Fruit fly (Drosophila melanogaster) whole organism, embryonic: Measurements from ENCODE around the gene MAPk-Ak2.

Source experiments
- Blimp-1 ChIP-seq: fragments of 200-800 bp; sonication (Bioruptor generic); optimal IDR thresholded peaks from 3 replicates; lab custom pipeline; 2018; ENCODE audit warnings: missing biosample characterization, missing genetic modification characterization, mild to moderate bottlenecking, moderate library complexity, missing genetic modification reagents
- CG10431 ChIP-seq: fragments of 200-800 bp; sonication (Bioruptor generic); optimal IDR thresholded peaks from 3 replicates; lab custom pipeline; 2018; ENCODE audit warnings: missing biosample characterization, mild to moderate bottlenecking, missing genetic modification characterization
- CG10462 ChIP-seq: fragments of 200-800 bp; sonication (Bioruptor generic); optimal IDR thresholded peaks from 2 replicates; lab custom pipeline; 2016; ENCODE audit warnings: missing biosample characterization, missing genetic modification characterization
- CG10654 ChIP-seq: fragments of 200-800 bp; sonication (Bioruptor generic); optimal IDR thresholded peaks from 2 replicates; lab custom pipeline; 2016; ENCODE audit warnings: missing biosample characterization, missing genetic modification characterization
- CG12391 ChIP-seq: fragments of 200-800 bp; sonication (Bioruptor generic); optimal IDR thresholded peaks from 3 replicates; lab custom pipeline; 2018; ENCODE audit warnings: missing biosample characterization, mild to moderate bottlenecking, missing genetic modification characterization, moderate library complexity
- CG14050 ChIP-seq: fragments of 200-800 bp; sonication (Bioruptor generic); IDR thresholded peaks from 3 replicates; pipeline ENCODE4 v1.3.6; 2022; ENCODE audit warnings: missing biosample characterization, missing genetic modification characterization
- CG15269 ChIP-seq: fragments of 200-800 bp; sonication (Bioruptor generic); optimal IDR thresholded peaks from 2 replicates; lab custom pipeline; 2018; ENCODE audit warnings: missing biosample characterization, mild to moderate bottlenecking, missing genetic modification characterization, moderate library complexity
- CG17829 ChIP-seq: fragments of 200-800 bp; optimal IDR thresholded peaks from 2 replicates; lab custom pipeline; 2019; ENCODE audit warnings: missing biosample characterization, mild to moderate bottlenecking, missing genetic modification characterization, moderate library complexity
- CG1792 ChIP-seq: fragments of 200-800 bp; sonication (Bioruptor generic); optimal IDR thresholded peaks from 2 replicates; lab custom pipeline; 2016; ENCODE audit warnings: missing biosample characterization, missing genetic modification characterization
- CG2199 ChIP-seq: fragments of 200-800 bp; sonication (Bioruptor generic); IDR thresholded peaks from 3 replicates; pipeline ENCODE4 v1.3.6; 2022; ENCODE audit warnings: missing biosample characterization, missing genetic modification characterization
- CG31441 ChIP-seq: fragments of 200-800 bp; sonication (Bioruptor generic); IDR thresholded peaks from 2 replicates; pipeline ENCODE4 v1.3.6; 2022; ENCODE audit warnings: missing biosample characterization, missing genetic modification characterization
- CG32772 ChIP-seq: fragments of 200-800 bp; sonication (Bioruptor generic); IDR thresholded peaks from 2 replicates; pipeline ENCODE4 v1.3.6; 2022; ENCODE audit warnings: missing biosample characterization, missing genetic modification characterization
- CG3847 ChIP-seq: fragments of 200-800 bp; sonication (Bioruptor generic); IDR thresholded peaks from 2 replicates; pipeline ENCODE4 v1.3.6; 2022; ENCODE audit warnings: missing biosample characterization, missing genetic modification characterization
- CG4424 ChIP-seq: fragments of 200-800 bp; sonication (Bioruptor generic); optimal IDR thresholded peaks from 3 replicates; lab custom pipeline; 2016; ENCODE audit warnings: missing biosample characterization, missing genetic modification characterization
- CG4707 ChIP-seq: fragments of 200-800 bp; sonication (Bioruptor generic); optimal IDR thresholded peaks from 2 replicates; lab custom pipeline; 2018; ENCODE audit warnings: missing biosample characterization, mild to moderate bottlenecking, missing genetic modification characterization, moderate library complexity
- CG5180 ChIP-seq: fragments of 200-800 bp; sonication (Bioruptor generic); optimal IDR thresholded peaks from 3 replicates; lab custom pipeline; 2017; ENCODE audit warnings: missing biosample characterization, missing genetic modification characterization, mild to moderate bottlenecking, moderate library complexity, missing genetic modification reagents
- CG5953 ChIP-seq: fragments of 200-800 bp; sonication (Bioruptor generic); IDR thresholded peaks from 2 replicates; pipeline ENCODE4 v1.3.6; 2022; ENCODE audit warnings: missing biosample characterization, missing genetic modification characterization
- CG6175 ChIP-seq: fragments of 200-800 bp; sonication (Bioruptor generic); IDR thresholded peaks from 3 replicates; pipeline ENCODE4 v1.3.6; 2022; ENCODE audit warnings: missing biosample characterization, missing genetic modification characterization
- CG6791 ChIP-seq: fragments of 200-800 bp; sonication (Bioruptor generic); IDR thresholded peaks from 3 replicates; pipeline ENCODE4 v1.3.6; 2022; ENCODE audit warnings: missing biosample characterization, missing genetic modification characterization; ENCODE audit not compliant: partially characterized antibody
- CTCF ChIP-seq: fragments of 200-800 bp; sonication (Bioruptor generic); optimal IDR thresholded peaks from 2 replicates; lab custom pipeline; 2017; ENCODE audit warnings: missing biosample characterization, mild to moderate bottlenecking, missing genetic modification characterization, moderate library complexity
- Dad ChIP-seq: fragments of 200-800 bp; sonication (Bioruptor generic); optimal IDR thresholded peaks from 3 replicates; lab custom pipeline; 2016; ENCODE audit warnings: missing biosample characterization, missing genetic modification characterization
- Dref ChIP-seq: fragments of 200-800 bp; sonication (Bioruptor generic); IDR thresholded peaks from 2 replicates; pipeline ENCODE4 v1.3.6; 2022; ENCODE audit warnings: missing biosample characterization, missing genetic modification characterization
- Elba2 ChIP-seq: fragments of 200-800 bp; sonication (Bioruptor generic); optimal IDR thresholded peaks from 3 replicates; lab custom pipeline; 2016; ENCODE audit warnings: missing biosample characterization, missing genetic modification characterization
- Hr78 ChIP-seq, 2 experiments: fragments of 200-800 bp in 1 of 2; fragments of >200 bp in 1 of 2; sonication (Bioruptor generic) in 1 of 2; optimal IDR thresholded peaks; 2 replicates each; lab custom pipeline; 2017 to 2019; ENCODE audit warnings: missing biosample characterization in 2 of 2, missing genetic modification characterization in 2 of 2, mild to moderate bottlenecking in 1 of 2, moderate library complexity in 1 of 2
- Jarid2 ChIP-seq: fragments of 200-800 bp; sonication (Bioruptor generic); optimal IDR thresholded peaks from 3 replicates; lab custom pipeline; 2017; ENCODE audit warnings: mild to moderate bottlenecking, missing biosample characterization, missing genetic modification reagents, missing genetic modification characterization
- NFAT ChIP-seq: fragments of 200-800 bp; sonication (Bioruptor generic); IDR thresholded peaks from 2 replicates; pipeline ENCODE4 v1.3.6; 2022; ENCODE audit warnings: missing biosample characterization, missing genetic modification characterization
- NK7.1 ChIP-seq: fragments of 200-800 bp; sonication (Bioruptor generic); optimal IDR thresholded peaks from 3 replicates; lab custom pipeline; 2016; ENCODE audit warnings: missing biosample characterization, missing genetic modification characterization
- Optix ChIP-seq: fragments of 200-800 bp; sonication (Bioruptor generic); IDR thresholded peaks from 3 replicates; pipeline ENCODE4 v1.3.6; 2022; ENCODE audit warnings: missing biosample characterization, missing genetic modification characterization
- Pdp1 ChIP-seq, 2 experiments: fragments of 200-800 bp; sonication (Bioruptor generic); optimal IDR thresholded peaks; 3 replicates each; lab custom pipeline; 2016; ENCODE audit warnings: missing biosample characterization in 2 of 2, missing genetic modification characterization in 2 of 2, mild to moderate bottlenecking in 1 of 2, moderate library complexity in 1 of 2
- Scr ChIP-seq: fragments of 200-800 bp; sonication (Bioruptor generic); IDR thresholded peaks from 2 replicates; pipeline ENCODE4 v1.3.6; 2022; ENCODE audit warnings: missing biosample characterization, missing genetic modification characterization; ENCODE audit not compliant: partially characterized antibody
- Spps ChIP-seq: fragments of 200-800 bp; sonication (Bioruptor generic); optimal IDR thresholded peaks from 2 replicates; lab custom pipeline; 2018; ENCODE audit warnings: missing biosample characterization, mild to moderate bottlenecking, missing genetic modification characterization
- TFAM ChIP-seq: fragments of 200-800 bp; sonication (Bioruptor generic); optimal IDR thresholded peaks from 2 replicates; lab custom pipeline; 2017; ENCODE audit warnings: missing biosample characterization, missing genetic modification characterization, inconsistent platforms
- ab ChIP-seq: fragments of 200-800 bp; sonication (Bioruptor generic); optimal IDR thresholded peaks from 2 replicates; lab custom pipeline; 2016; ENCODE audit warnings: missing biosample characterization, missing genetic modification characterization
- ac ChIP-seq: fragments of 200-800 bp; sonication (Bioruptor generic); optimal IDR thresholded peaks from 3 replicates; lab custom pipeline; 2017; ENCODE audit warnings: missing biosample characterization, mild to moderate bottlenecking, missing genetic modification characterization
- ara ChIP-seq: fragments of 200-800 bp; sonication (Bioruptor generic); IDR thresholded peaks from 2 replicates; pipeline ENCODE4 v1.3.6; 2022; ENCODE audit warnings: missing biosample characterization, missing genetic modification characterization
- bab2 ChIP-seq: fragments of 200-800 bp; sonication (Bioruptor generic); optimal IDR thresholded peaks from 2 replicates; lab custom pipeline; 2016; ENCODE audit warnings: missing biosample characterization, missing genetic modification characterization
- chinmo ChIP-seq: fragments of 200-800 bp; sonication (Bioruptor generic); IDR thresholded peaks from 4 replicates; pipeline ENCODE4 v1.3.6; 2022; ENCODE audit warnings: missing biosample characterization, missing genetic modification characterization; ENCODE audit not compliant: partially characterized antibody
- crol ChIP-seq: fragments of 200-800 bp; sonication (Bioruptor generic); IDR thresholded peaks from 2 replicates; pipeline ENCODE4 v1.3.6; 2022; ENCODE audit warnings: missing biosample characterization, missing genetic modification characterization
- dati ChIP-seq: fragments of 200-800 bp; sonication (Bioruptor generic); IDR thresholded peaks from 2 replicates; pipeline ENCODE4 v1.3.6; 2022; ENCODE audit warnings: missing biosample characterization, missing genetic modification characterization
- dimm ChIP-seq: fragments of 200-800 bp; sonication (Bioruptor generic); IDR thresholded peaks from 2 replicates; pipeline ENCODE4 v1.3.6; 2022; ENCODE audit warnings: missing biosample characterization, missing genetic modification characterization
- gfzf ChIP-seq: fragments of 200-800 bp; sonication (Bioruptor generic); optimal IDR thresholded peaks from 2 replicates; lab custom pipeline; 2016; ENCODE audit warnings: missing biosample characterization, mild to moderate bottlenecking, missing genetic modification characterization, moderate library complexity
- gsb ChIP-seq: fragments of 200-800 bp; sonication (Bioruptor generic); IDR thresholded peaks from 2 replicates; pipeline ENCODE4 v1.3.6; 2022; ENCODE audit warnings: missing biosample characterization, missing genetic modification characterization
- h ChIP-seq: fragments of >200 bp; optimal IDR thresholded peaks from 2 replicates; lab custom pipeline; 2017
- klu ChIP-seq: fragments of 200-800 bp; sonication (Bioruptor generic); IDR thresholded peaks from 2 replicates; pipeline ENCODE4 v1.3.6; 2022; ENCODE audit warnings: missing biosample characterization, missing genetic modification characterization
- nom ChIP-seq: fragments of 200-800 bp; sonication (Bioruptor generic); optimal IDR thresholded peaks from 2 replicates; lab custom pipeline; 2017; ENCODE audit warnings: missing biosample characterization, missing genetic modification characterization, mild to moderate bottlenecking, moderate library complexity, missing genetic modification reagents
- pnt ChIP-seq: fragments of 200-800 bp; sonication (Bioruptor generic); optimal IDR thresholded peaks from 3 replicates; lab custom pipeline; 2016; ENCODE audit warnings: missing biosample characterization, missing genetic modification characterization
- sob ChIP-seq: fragments of 200-800 bp; sonication (Bioruptor generic); IDR thresholded peaks from 2 replicates; pipeline ENCODE4 v1.3.6; 2022; ENCODE audit warnings: missing biosample characterization, missing genetic modification characterization
- stc ChIP-seq: fragments of 200-800 bp; sonication (Bioruptor generic); IDR thresholded peaks from 2 replicates; pipeline ENCODE4 v1.3.6; 2022; ENCODE audit warnings: missing biosample characterization, missing genetic modification characterization
- wor ChIP-seq: fragments of 200-800 bp; sonication (Bioruptor generic); IDR thresholded peaks from 2 replicates; pipeline ENCODE4 v1.3.6; 2022; ENCODE audit warnings: missing biosample characterization, missing genetic modification characterization
- z ChIP-seq: fragments of 200-800 bp; sonication (Bioruptor generic); IDR thresholded peaks from 3 replicates; pipeline ENCODE4 v1.3.6; 2022; ENCODE audit warnings: missing biosample characterization, missing genetic modification characterization

Gene MAPk-Ak2

dm6 chrX:5756146-5756545 lies 7.9 kb downstream of the MAPk-Ak2 start:
- TF ChIP-seq chinmo (GFP tag; lab: Robert Waterston, UW) (0 out of 4 replicates have a peak, but pooled peaks have one; percentile 16), ac (GFP tag; lab: Kevin White, UChicago) (no peak), z (GFP tag; lab: Robert Waterston, UW) (0 out of 3 replicates have a peak, but pooled peaks have one; percentile 20), CG32772 (GFP tag; lab: Robert Waterston, UW) (peak; percentile 50; the same call in 1 of the 2 replicates), CG2199 (GFP tag; lab: Robert Waterston, UW) (peak; percentile 79; the same call in 1 of the 3 replicates), Spps (tag; lab: Kevin White, UChicago) (no peak), Pdp1 (GFP tag; optimal IDR thresholded peaks at IDR 0.05; lab: Kevin White, UChicago) (peak in 1 of 2 experiments; percentile 84), Elba2 (GFP tag; lab: Kevin White, UChicago) (no peak), NFAT (GFP tag; lab: Robert Waterston, UW) (peak; percentile 71; the same call in 1 of the 2 replicates), nom (GFP tag; lab: Kevin White, UChicago) (no peak), CG17829 (no peak), Jarid2 (no peak), h (lab: Kevin White, UChicago) (no peak), CG6791 (GFP tag; lab: Robert Waterston, UW) (0 out of 3 replicates have a peak, but pooled peaks have one; percentile 24), crol (GFP tag; lab: Robert Waterston, UW) (peak; percentile 92), Scr (no peak), CG31441 (no peak), dati (GFP tag; lab: Robert Waterston, UW) (no peak), pnt (no peak), CG10462 (GFP tag; lab: Kevin White, UChicago) (no peak), Blimp-1 (GFP tag; lab: Kevin White, UChicago) (peak; percentile 85), sob (no peak), CG10431 (GFP tag; lab: Kevin White, UChicago) (peak; percentile 90), gsb (no peak), CG5180 (GFP tag; lab: Kevin White, UChicago) (no peak), stc (GFP tag; lab: Robert Waterston, UW) (0 out of 2 replicates have a peak, but pooled peaks have one; percentile 9), CG1792 (GFP tag; lab: Kevin White, UChicago) (no peak), CG12391 (tag; lab: Kevin White, UChicago) (no peak), CG15269 (tag; lab: Kevin White, UChicago) (no peak), Hr78 (GFP tag; optimal IDR thresholded peaks at IDR 0.05; lab: Kevin White, UChicago) (peak in 1 of 2 experiments; percentile 81), dimm (GFP tag; lab: Robert Waterston, UW) (no peak), CG14050 (GFP tag; lab: Robert Waterston, UW) (no peak), ara (no peak), ab (GFP tag; lab: Kevin White, UChicago) (no peak)

dm6 chrX:5754837-5755828 lies 8.9 kb downstream of the MAPk-Ak2 start, which contains the start of the genes lin-52 and CG15771:
Gene lin-52, minus strand, starts transcription at chrX:5754958.
Gene CG15771, plus strand, starts transcription at chrX:5755574.
- peak; percentile 69 for TF ChIP-seq CTCF
- TF ChIP-seq CG4707 (GFP tag; lab: Kevin White, UChicago), result peak; percentile 86
- peak; percentile 96 for TF ChIP-seq CG3847
- TF ChIP-seq bab2 (GFP tag; lab: Kevin White, UChicago), result peak; percentile 67
- peak; percentile 95 for TF ChIP-seq wor (GFP tag; lab: Robert Waterston, UW)
- peak; percentile 46 for TF ChIP-seq Dad (GFP tag; lab: Kevin White, UChicago)
- peak; percentile 95 for TF ChIP-seq Optix (GFP tag; lab: Robert Waterston, UW)
- TF ChIP-seq CG5953 (GFP tag; lab: Robert Waterston, UW), result peak; percentile 79; the same call in 1 of the 2 replicates
- peak; percentile 92 for TF ChIP-seq CG4424 (GFP tag; lab: Kevin White, UChicago)
- peak; percentile 89 for TF ChIP-seq CG6175 (GFP tag; lab: Robert Waterston, UW)
- TF ChIP-seq gfzf (GFP tag; lab: Kevin White, UChicago), result peak; percentile 53
- TF ChIP-seq crol (GFP tag; lab: Robert Waterston, UW), result peak; percentile 98
- peak; percentile 80 for TF ChIP-seq CG10654 (GFP tag; lab: Kevin White, UChicago)
- peak; percentile 49 for TF ChIP-seq TFAM (GFP tag; lab: Kevin White, UChicago)
- peak; percentile 98 for TF ChIP-seq klu (GFP tag; lab: Robert Waterston, UW)
- TF ChIP-seq NK7.1, result no peak
- peak; percentile 69 for TF ChIP-seq Dref (GFP tag; lab: Robert Waterston, UW)
